Fruit fly (Drosophila melanogaster) whole organism, embryonic: Measurements from ENCODE around the gene CG9706.

Experiments
- Asciz ChIP-seq: fragments of 200-800 bp; sonication (Bioruptor generic); optimal IDR thresholded peaks from 2 replicates; lab custom pipeline; 2017; ENCODE audit warnings: missing biosample characterization, mild to moderate bottlenecking, missing genetic modification characterization, missing genetic modification reagents
- CG10543 ChIP-seq: fragments of 200-800 bp; sonication (Bioruptor generic); optimal IDR thresholded peaks from 3 replicates; lab custom pipeline; 2017; ENCODE audit warnings: missing biosample characterization, mild to moderate bottlenecking, missing genetic modification characterization, moderate library complexity
- CG11695 ChIP-seq: fragments of 200-800 bp; sonication (Bioruptor generic); IDR thresholded peaks from 3 replicates; pipeline ENCODE4 v1.3.6; 2022; ENCODE audit warnings: missing biosample characterization, missing genetic modification characterization
- CG1233 ChIP-seq: fragments of 200-800 bp; sonication (Bioruptor generic); optimal IDR thresholded peaks from 4 replicates; lab custom pipeline; 2018; ENCODE audit warnings: missing biosample characterization, mild to moderate bottlenecking, missing genetic modification characterization
- CG13894 ChIP-seq: fragments of 200-800 bp; sonication (Bioruptor generic); optimal IDR thresholded peaks from 3 replicates; lab custom pipeline; 2018; ENCODE audit warnings: missing biosample characterization, mild to moderate bottlenecking, missing genetic modification characterization, moderate library complexity
- CG15514 ChIP-seq: fragments of 200-800 bp; sonication (Bioruptor generic); optimal IDR thresholded peaks from 3 replicates; lab custom pipeline; 2017; ENCODE audit warnings: missing biosample characterization, missing genetic modification characterization, mild to moderate bottlenecking, moderate library complexity, missing genetic modification reagents
- CG15601 ChIP-seq: fragments of 200-800 bp; sonication (Bioruptor generic); optimal IDR thresholded peaks from 3 replicates; lab custom pipeline; 2019; ENCODE audit warnings: missing biosample characterization, mild to moderate bottlenecking, missing genetic modification characterization, moderate library complexity
- CG17612 ChIP-seq: fragments of 200-800 bp; sonication (Bioruptor generic); IDR thresholded peaks from 2 replicates; pipeline ENCODE4 v1.3.6; 2022; ENCODE audit warnings: missing biosample characterization, missing genetic modification characterization
- CG17829 ChIP-seq: fragments of 200-800 bp; optimal IDR thresholded peaks from 2 replicates; lab custom pipeline; 2019; ENCODE audit warnings: missing biosample characterization, mild to moderate bottlenecking, missing genetic modification characterization, moderate library complexity
- CG2120 ChIP-seq: fragments of 200-800 bp; sonication (Bioruptor generic); optimal IDR thresholded peaks from 3 replicates; lab custom pipeline; 2016; ENCODE audit warnings: missing biosample characterization, missing genetic modification characterization
- CG2199 ChIP-seq: fragments of 200-800 bp; sonication (Bioruptor generic); IDR thresholded peaks from 3 replicates; pipeline ENCODE4 v1.3.6; 2022; ENCODE audit warnings: missing biosample characterization, missing genetic modification characterization
- CG3407 ChIP-seq: fragments of 200-800 bp; sonication (Bioruptor generic); optimal IDR thresholded peaks from 2 replicates; lab custom pipeline; 2018; ENCODE audit warnings: missing biosample characterization, mild to moderate bottlenecking, missing genetic modification characterization
- CG5953 ChIP-seq: fragments of 200-800 bp; sonication (Bioruptor generic); IDR thresholded peaks from 2 replicates; pipeline ENCODE4 v1.3.6; 2022; ENCODE audit warnings: missing biosample characterization, missing genetic modification characterization
- CG7271 ChIP-seq: fragments of 200-800 bp; sonication (Bioruptor generic); optimal IDR thresholded peaks from 2 replicates; lab custom pipeline; 2018; ENCODE audit warnings: missing biosample characterization, mild to moderate bottlenecking, missing genetic modification characterization, moderate library complexity
- CG8290 ChIP-seq, 3 experiments: fragments of 200-800 bp; sonication (Bioruptor generic); optimal IDR thresholded peaks; 2 replicates each; lab custom pipeline; 2016 to 2019; ENCODE audit warnings: missing biosample characterization in 3 of 3, missing genetic modification characterization in 3 of 3, mild to moderate bottlenecking in 2 of 3, moderate library complexity in 1 of 3
- Chrac-16 ChIP-seq: fragments of 200-800 bp; sonication (Bioruptor generic); optimal IDR thresholded peaks from 3 replicates; lab custom pipeline; 2016; ENCODE audit warnings: missing biosample characterization, missing genetic modification characterization
- CrebB ChIP-seq: fragments of 200-800 bp; sonication (Bioruptor generic); optimal IDR thresholded peaks from 3 replicates; lab custom pipeline; 2018; ENCODE audit warnings: missing biosample characterization, mild to moderate bottlenecking, missing genetic modification characterization
- Dbx ChIP-seq: fragments of 200-800 bp; sonication (Bioruptor generic); IDR thresholded peaks from 3 replicates; pipeline ENCODE4 v1.3.6; 2022; ENCODE audit warnings: missing biosample characterization, missing genetic modification characterization
- Deaf1 ChIP-seq: fragments of 200-800 bp; optimal IDR thresholded peaks from 3 replicates; lab custom pipeline; 2019; ENCODE audit warnings: missing biosample characterization, mild to moderate bottlenecking, missing genetic modification characterization, moderate library complexity
- Drgx ChIP-seq: fragments of 200-800 bp; sonication (Bioruptor generic); IDR thresholded peaks from 2 replicates; pipeline ENCODE4 v1.3.6; 2022; ENCODE audit warnings: missing biosample characterization, missing genetic modification characterization
- HLHmδ ChIP-seq: fragments of 200-800 bp; sonication (Bioruptor generic); optimal IDR thresholded peaks from 2 replicates; lab custom pipeline; 2018; ENCODE audit warnings: missing biosample characterization, mild to moderate bottlenecking, missing genetic modification characterization, moderate library complexity
- Jarid2 ChIP-seq: fragments of 200-800 bp; sonication (Bioruptor generic); optimal IDR thresholded peaks from 3 replicates; lab custom pipeline; 2017; ENCODE audit warnings: mild to moderate bottlenecking, missing biosample characterization, missing genetic modification reagents, missing genetic modification characterization
- MESR4 ChIP-seq: fragments of 200-800 bp; sonication (Bioruptor generic); optimal IDR thresholded peaks from 2 replicates; lab custom pipeline; 2018; ENCODE audit warnings: missing biosample characterization, mild to moderate bottlenecking, missing genetic modification characterization, moderate library complexity
- Opbp ChIP-seq: fragments of 200-800 bp; sonication (Bioruptor generic); IDR thresholded peaks from 3 replicates; pipeline ENCODE4 v1.3.6; 2022; ENCODE audit warnings: missing biosample characterization, missing genetic modification characterization; ENCODE audit not compliant: partially characterized antibody
- Optix ChIP-seq: fragments of 200-800 bp; sonication (Bioruptor generic); IDR thresholded peaks from 3 replicates; pipeline ENCODE4 v1.3.6; 2022; ENCODE audit warnings: missing biosample characterization, missing genetic modification characterization
- Spps ChIP-seq: fragments of 200-800 bp; sonication (Bioruptor generic); optimal IDR thresholded peaks from 2 replicates; lab custom pipeline; 2018; ENCODE audit warnings: missing biosample characterization, mild to moderate bottlenecking, missing genetic modification characterization
- Stat92E ChIP-seq, 3 experiments: fragments of >200 bp in 2 of 3; fragments of 200-800 bp in 1 of 3; sonication (Bioruptor generic) in 1 of 3; optimal IDR thresholded peaks; 2 replicates each; lab custom pipeline; 2017 to 2019; ENCODE audit warnings: missing biosample characterization in 3 of 3, missing genetic modification characterization in 3 of 3, mild to moderate bottlenecking in 1 of 3, moderate library complexity in 1 of 3
- al ChIP-seq: fragments of 200-800 bp; sonication (Bioruptor generic); IDR thresholded peaks from 2 replicates; pipeline ENCODE4 v1.3.6; 2022; ENCODE audit warnings: missing biosample characterization, missing genetic modification characterization
- amos ChIP-seq: fragments of 200-800 bp; sonication (Bioruptor generic); IDR thresholded peaks from 2 replicates; pipeline ENCODE4 v1.3.6; 2022; ENCODE audit warnings: missing biosample characterization, missing genetic modification characterization; ENCODE audit not compliant: partially characterized antibody
- bbx ChIP-seq: fragments of 200-800 bp; sonication (Bioruptor generic); IDR thresholded peaks from 2 replicates; pipeline ENCODE4 v1.3.6; 2022; ENCODE audit warnings: missing biosample characterization, missing genetic modification characterization; ENCODE audit not compliant: partially characterized antibody
- bowl ChIP-seq: fragments of 200-800 bp; sonication (Bioruptor generic); IDR thresholded peaks from 2 replicates; pipeline ENCODE4 v1.3.6; 2022; ENCODE audit warnings: missing biosample characterization, missing genetic modification characterization
- bsh ChIP-seq, 2 experiments: fragments of 200-800 bp; sonication (Bioruptor generic); optimal IDR thresholded peaks; 2 replicates each; lab custom pipeline; 2017 to 2018; ENCODE audit warnings: mild to moderate bottlenecking in 2 of 2, missing biosample characterization in 2 of 2, missing genetic modification characterization in 2 of 2, moderate library complexity in 1 of 2
- caup ChIP-seq: fragments of 200-800 bp; sonication (Bioruptor generic); optimal IDR thresholded peaks from 3 replicates; lab custom pipeline; 2017; ENCODE audit warnings: missing biosample characterization, mild to moderate bottlenecking, missing genetic modification characterization, moderate library complexity; ENCODE audit not compliant: severe bottlenecking
- chinmo ChIP-seq: fragments of 200-800 bp; sonication (Bioruptor generic); IDR thresholded peaks from 4 replicates; pipeline ENCODE4 v1.3.6; 2022; ENCODE audit warnings: missing biosample characterization, missing genetic modification characterization; ENCODE audit not compliant: partially characterized antibody
- cwo ChIP-seq: fragments of 200-800 bp; sonication (Bioruptor generic); optimal IDR thresholded peaks from 3 replicates; lab custom pipeline; 2017; ENCODE audit warnings: missing biosample characterization, missing genetic modification characterization, mild to moderate bottlenecking, moderate library complexity, missing genetic modification reagents
- esg ChIP-seq: fragments of 200-800 bp; sonication (Bioruptor generic); conservative IDR thresholded peaks from 2 replicates; pipeline ENCODE4 v1.3.6; 2022; ENCODE audit warnings: missing biosample characterization, missing genetic modification characterization
- grn ChIP-seq: fragments of 200-800 bp; sonication (Bioruptor generic); optimal IDR thresholded peaks from 3 replicates; lab custom pipeline; 2017; ENCODE audit warnings: missing biosample characterization, missing genetic modification characterization
- gro ChIP-seq: fragments of 200-800 bp; sonication (Bioruptor generic); optimal IDR thresholded peaks from 2 replicates; lab custom pipeline; 2016; ENCODE audit warnings: missing biosample characterization, missing genetic modification characterization
- kni ChIP-seq: fragments of 200-800 bp; sonication (Bioruptor generic); optimal IDR thresholded peaks from 3 replicates; lab custom pipeline; 2017; ENCODE audit warnings: mild to moderate bottlenecking, missing biosample characterization, missing genetic modification reagents, missing genetic modification characterization
- lbe ChIP-seq: fragments of 200-800 bp; sonication (Bioruptor generic); optimal IDR thresholded peaks from 2 replicates; lab custom pipeline; 2016; ENCODE audit warnings: missing biosample characterization, mild to moderate bottlenecking, missing genetic modification characterization
- lilli ChIP-seq: fragments of 200-800 bp; sonication (Bioruptor generic); optimal IDR thresholded peaks from 3 replicates; lab custom pipeline; 2016; ENCODE audit warnings: missing biosample characterization, missing genetic modification characterization
- mld ChIP-seq: fragments of 200-800 bp; sonication (Bioruptor generic); IDR thresholded peaks from 3 replicates; pipeline ENCODE4 v1.3.6; 2022; ENCODE audit warnings: missing biosample characterization, missing genetic modification characterization; ENCODE audit not compliant: partially characterized antibody
- nom ChIP-seq: fragments of 200-800 bp; sonication (Bioruptor generic); optimal IDR thresholded peaks from 2 replicates; lab custom pipeline; 2017; ENCODE audit warnings: missing biosample characterization, missing genetic modification characterization, mild to moderate bottlenecking, moderate library complexity, missing genetic modification reagents
- otp ChIP-seq: fragments of 200-800 bp; sonication (Bioruptor generic); IDR thresholded peaks from 3 replicates; pipeline ENCODE4, ENCODE4 v1.3.6; 2022; ENCODE audit warnings: missing biosample characterization, missing genetic modification characterization
- pan ChIP-seq, 4 experiments: fragments of >200 bp in 3 of 4; fragments of 200-800 bp in 1 of 4; sonication (Bioruptor generic) in 1 of 4; optimal IDR thresholded peaks in 3 of 4; IDR thresholded peaks in 1 of 4; 2 replicates each; pipeline versions ENCODE4 v1.3.6 to Lab custom; 2017 to 2022; ENCODE audit warnings: missing biosample characterization in 2 of 4, missing genetic modification characterization in 2 of 4, mixed read lengths in 1 of 4
- rib ChIP-seq: fragments of 200-800 bp; sonication (Bioruptor generic); IDR thresholded peaks from 2 replicates; pipeline ENCODE4 v1.3.6; 2022; ENCODE audit warnings: missing biosample characterization, missing genetic modification characterization
- ttk ChIP-seq: fragments of 200-800 bp; sonication (Bioruptor generic); IDR thresholded peaks from 2 replicates; pipeline ENCODE4 v2.1.2; 2022; ENCODE audit warnings: missing biosample characterization, missing genetic modification characterization

Gene CG9706

dm6 chr3L:16800026-16800425 is 17.2 kb downstream of the CG9706 start (continued):
- TF ChIP-seq lbe (GFP tag; lab: Kevin White, UChicago) = peak; percentile 43
- peak; percentile 43 for TF ChIP-seq cwo (GFP tag; lab: Kevin White, UChicago)
- peak; percentile 26; the same call in 1 of the 2 replicates for TF ChIP-seq amos (GFP tag; lab: Robert Waterston, UW)
- peak; percentile 45; the same call in 1 of the 2 replicates for TF ChIP-seq Drgx
- 0 out of 2 replicates have a peak, but pooled peaks have one; percentile 13 for TF ChIP-seq ttk (GFP tag; lab: Robert Waterston, UW)
- peak; percentile 20 for TF ChIP-seq Asciz
- TF ChIP-seq bsh (GFP tag; optimal IDR thresholded peaks at IDR 0.05; lab: Kevin White, UChicago) = peak in 1 of 2 experiments; percentile 25
- no peak for TF ChIP-seq lilli
- 0 out of 3 replicates have a peak, but pooled peaks have one; percentile 17 for TF ChIP-seq otp
- 0 out of 3 replicates have a peak, but pooled peaks have one; percentile 23 for TF ChIP-seq Dbx (GFP tag; lab: Robert Waterston, UW)
- TF ChIP-seq CG10543 (GFP tag; lab: Kevin White, UChicago) = peak; percentile 56
- peak; percentile 44 for TF ChIP-seq CG15601 (tag; lab: Kevin White, UChicago)
- no peak for TF ChIP-seq Spps (tag; lab: Kevin White, UChicago)
- no peak for TF ChIP-seq CG8290 (GFP tag; optimal IDR thresholded peaks at IDR 0.05; lab: Kevin White, UChicago)
- TF ChIP-seq CG8290 (tag; optimal IDR thresholded peaks at IDR 0.05; lab: Kevin White, UChicago) = peak in 1 of 2 experiments; percentile 61
- peak; percentile 30 for TF ChIP-seq CG15514
- TF ChIP-seq bowl (GFP tag; lab: Robert Waterston, UW) = no peak
- TF ChIP-seq gro (GFP tag; lab: Kevin White, UChicago) = peak; percentile 33
- TF ChIP-seq mld (GFP tag; lab: Robert Waterston, UW) = no peak
- no peak for TF ChIP-seq CG17829
- peak in 1 of 3 experiments; percentile 13 for TF ChIP-seq Stat92E (GFP tag; optimal IDR thresholded peaks at IDR 0.05; lab: Kevin White, UChicago)
- peak; percentile 56; the same call in 1 of the 2 replicates for TF ChIP-seq rib (GFP tag; lab: Robert Waterston, UW)
- TF ChIP-seq bbx = peak; percentile 42; the same call in 1 of the 2 replicates
- TF ChIP-seq MESR4 (GFP tag; lab: Kevin White, UChicago) = peak; percentile 2
- TF ChIP-seq pan (optimal IDR thresholded peaks at IDR 0.05; lab: Kevin White, UChicago) = no peak
- TF ChIP-seq pan (GFP tag; optimal IDR thresholded peaks at IDR 0.05 in 1 of 2, IDR thresholded peaks at IDR 0.05 in 1 of 2) = peak in 1 of 2 experiments; percentile 28
- TF ChIP-seq CG5953 (GFP tag; lab: Robert Waterston, UW) = 0 out of 2 replicates have a peak, but pooled peaks have one; percentile 22
- TF ChIP-seq HLHmδ = peak; percentile 80
- TF ChIP-seq al (GFP tag; lab: Robert Waterston, UW) = no peak
- TF ChIP-seq CG13894 = peak; percentile 3
- peak; percentile 69 for TF ChIP-seq Jarid2 (GFP tag; lab: Kevin White, UChicago)
- TF ChIP-seq CG11695 (GFP tag; lab: Robert Waterston, UW) = no peak
- no peak for TF ChIP-seq CrebB (tag; lab: Kevin White, UChicago)
- 0 out of 2 replicates have a peak, but pooled peaks have one; percentile 14 for TF ChIP-seq CG17612 (GFP tag; lab: Robert Waterston, UW)
- no peak for TF ChIP-seq CG2120 (GFP tag; lab: Kevin White, UChicago)
- peak; percentile 40 for TF ChIP-seq caup (GFP tag; lab: Kevin White, UChicago)
- TF ChIP-seq CG3407 (GFP tag; lab: Kevin White, UChicago) = no peak
- TF ChIP-seq grn = peak; percentile 36
- peak; percentile 61; the same call in 1 of the 4 replicates for TF ChIP-seq chinmo (GFP tag; lab: Robert Waterston, UW)
- TF ChIP-seq CG2199 (GFP tag; lab: Robert Waterston, UW) = 0 out of 3 replicates have a peak, but pooled peaks have one; percentile 25
- peak; percentile 11 for TF ChIP-seq CG1233 (GFP tag; lab: Kevin White, UChicago)
- TF ChIP-seq Optix (GFP tag; lab: Robert Waterston, UW) = no peak
- no peak for TF ChIP-seq esg (GFP tag; lab: Robert Waterston, UW)
- peak; percentile 85 for TF ChIP-seq nom
- TF ChIP-seq Opbp (GFP tag; lab: Robert Waterston, UW) = no peak
- TF ChIP-seq Deaf1 = peak; percentile 84
- TF ChIP-seq CG7271 (tag; lab: Kevin White, UChicago) = no peak
- TF ChIP-seq Chrac-16 (GFP tag; lab: Kevin White, UChicago) = no peak
- no peak for TF ChIP-seq kni (GFP tag; lab: Kevin White, UChicago)
